Worm (Caenorhabditis elegans): Measurements from ENCODE around the gene F54F7.6.

The F54F7.6 gene

DNA sequence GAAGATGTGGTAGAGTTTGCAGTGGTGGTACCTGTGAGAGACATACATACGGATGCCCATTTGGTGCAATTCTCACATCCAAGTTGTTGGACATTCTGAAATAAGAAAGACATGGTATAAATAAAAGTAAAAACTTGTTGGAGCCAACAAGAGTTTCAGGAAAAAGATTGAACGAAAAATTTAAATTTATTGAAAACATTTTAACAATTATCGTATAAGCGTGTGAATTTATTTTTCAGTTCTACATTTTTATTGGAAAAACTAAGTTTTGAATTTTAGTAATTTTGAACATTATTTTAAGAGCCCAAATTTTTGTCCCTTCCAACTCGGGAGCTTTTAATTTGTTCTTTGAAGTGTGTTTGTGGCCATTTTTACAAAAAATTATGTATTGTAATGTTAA, 10.3 kb upstream of the F54F7.6 start, which contains the start of gene F54F7.8:
Gene F54F7.8, minus strand, starts transcription at position 101 of the 400 bp plus-strand sequence.
- TF ChIP-seq him-1 (tag; optimal IDR thresholded peaks at IDR 0.05) = no peak
- TF ChIP-seq dao-5 (tag; optimal IDR thresholded peaks at IDR 0.05) = no peak
- TF ChIP-seq W03F9.2 (tag; optimal IDR thresholded peaks at IDR 0.05) = no peak

DNA sequence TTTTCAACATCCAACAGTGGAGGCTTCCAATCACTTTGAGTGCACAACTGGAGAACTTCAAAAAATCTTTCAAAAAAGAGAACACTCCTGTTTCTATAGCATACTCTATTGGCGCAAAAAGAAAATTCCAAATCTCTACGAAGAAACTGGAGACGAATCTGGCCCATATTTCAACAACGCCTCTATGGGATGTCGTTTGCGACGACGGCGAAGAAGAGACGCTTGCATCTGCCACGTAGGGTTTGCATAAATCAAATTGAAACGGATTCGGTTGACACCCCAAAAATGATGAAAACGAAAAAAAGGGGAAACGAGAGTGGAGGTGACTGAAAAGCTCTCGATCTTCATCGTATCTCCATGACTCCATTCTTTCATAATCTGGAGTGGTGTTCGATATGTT, 9.0 kb upstream of the F54F7.6 start:
- TF ChIP-seq W03F9.2 (tag; optimal IDR thresholded peaks at IDR 0.05) (no peak), dao-5 (tag; optimal IDR thresholded peaks at IDR 0.05) (no peak), him-1 (tag; optimal IDR thresholded peaks at IDR 0.05) (no peak)

DNA sequence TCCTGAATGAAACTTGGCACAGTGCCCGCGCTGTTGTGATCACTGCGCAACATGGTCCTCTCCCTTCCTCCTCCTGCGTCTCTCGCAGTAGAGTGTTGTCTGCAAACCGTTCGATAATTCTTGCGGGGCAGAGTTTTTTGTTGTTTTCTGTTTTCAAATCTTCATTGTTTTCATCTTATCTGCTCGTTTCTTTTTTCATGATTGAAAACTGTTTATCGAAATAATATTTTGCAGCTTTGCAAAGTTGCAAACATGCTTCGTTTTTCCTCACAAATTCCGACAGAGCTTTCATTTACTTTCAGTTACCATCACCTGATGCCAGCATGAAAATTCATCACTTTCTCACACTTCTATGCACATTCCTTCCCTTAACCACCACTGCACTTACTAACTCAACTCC, 8.0 kb upstream of the F54F7.6 start, which contains the start of gene mes-1:
Gene mes-1, plus strand, starts transcription at position 301 of the 400 bp plus-strand sequence.
- TF ChIP-seq him-1 (tag; optimal IDR thresholded peaks at IDR 0.05) = no peak
- TF ChIP-seq W03F9.2 (tag; optimal IDR thresholded peaks at IDR 0.05) = no peak
- no peak for TF ChIP-seq dao-5 (tag; optimal IDR thresholded peaks at IDR 0.05)

DNA sequence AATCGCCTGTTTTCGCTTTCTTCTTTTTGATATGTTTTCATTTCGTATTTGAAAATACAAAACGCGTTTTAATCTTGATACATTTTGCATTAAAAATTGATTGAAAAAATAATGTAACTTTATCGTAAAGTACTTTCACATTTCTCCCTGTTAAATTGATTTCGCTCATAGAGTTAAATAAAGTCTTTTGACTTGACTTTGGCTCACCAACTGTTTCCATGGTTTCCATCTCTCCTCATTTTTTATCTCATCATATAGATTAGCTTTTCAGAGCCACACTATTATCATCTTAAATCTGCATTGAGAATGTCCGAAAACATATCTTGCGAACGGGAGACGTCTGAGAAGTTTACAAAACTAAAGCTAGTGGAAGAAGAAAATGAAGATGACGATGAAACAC, 1.9 kb upstream of the F54F7.6 start, which contains the start of gene F54F7.10:
Gene F54F7.10, plus strand, starts transcription at position 301 of the 400 bp plus-strand sequence.
- TF ChIP-seq dao-5 (tag; optimal IDR thresholded peaks at IDR 0.05) (no peak), him-1 (tag; optimal IDR thresholded peaks at IDR 0.05) (no peak), W03F9.2 (tag; optimal IDR thresholded peaks at IDR 0.05) (no peak)

DNA sequence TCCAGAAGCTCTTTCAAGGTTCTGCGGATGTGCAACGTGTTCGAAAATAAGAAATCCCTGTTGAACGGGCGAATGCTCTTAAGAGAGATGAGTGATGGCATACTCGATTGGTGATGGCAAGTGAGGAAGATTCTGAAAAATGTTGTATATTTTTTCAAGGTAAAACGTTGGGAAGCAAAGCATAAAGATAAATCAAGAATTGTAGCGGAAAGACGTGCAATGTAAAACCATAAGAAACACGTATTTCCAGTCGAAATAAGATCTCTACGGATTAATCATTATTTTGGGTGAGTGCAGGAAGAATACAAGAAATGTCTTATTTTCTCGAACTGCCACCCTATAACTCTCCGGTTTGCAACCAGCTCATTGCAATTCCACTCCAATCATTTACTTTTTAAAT, 4.1 kb downstream of the F54F7.6 start, which contains the start of gene dot-1.2:
Gene dot-1.2, minus strand, starts transcription at position 101 of the 400 bp plus-strand sequence.
- no peak for TF ChIP-seq him-1 (tag; optimal IDR thresholded peaks at IDR 0.05)
- no peak for TF ChIP-seq dao-5 (tag; optimal IDR thresholded peaks at IDR 0.05)
- TF ChIP-seq W03F9.2 (tag; optimal IDR thresholded peaks at IDR 0.05) = no peak

DNA sequence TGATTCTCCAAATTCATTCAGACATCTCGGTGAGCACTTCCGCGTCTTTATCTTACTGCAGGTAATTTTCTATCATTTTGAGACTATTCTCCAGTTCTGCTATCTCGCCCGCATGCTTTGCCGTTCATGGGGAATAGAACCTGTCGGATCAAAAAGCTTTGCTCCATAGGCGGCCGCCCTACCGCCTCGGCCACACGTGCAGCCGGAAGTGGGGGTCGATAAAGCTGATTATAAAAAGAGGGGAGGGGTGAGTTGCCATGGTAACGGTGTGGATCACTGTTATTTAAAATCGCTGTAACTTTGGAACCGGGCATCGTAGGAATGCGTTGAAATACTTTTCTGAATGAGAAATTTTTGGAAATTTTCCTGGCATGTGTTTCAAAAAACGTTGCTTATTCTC, 5.2 kb downstream of the F54F7.6 start:
- TF ChIP-seq dao-5 (tag; optimal IDR thresholded peaks at IDR 0.05) = no peak
- TF ChIP-seq him-1 (tag; optimal IDR thresholded peaks at IDR 0.05) = no peak
- TF ChIP-seq W03F9.2 (tag; optimal IDR thresholded peaks at IDR 0.05) = no peak

DNA sequence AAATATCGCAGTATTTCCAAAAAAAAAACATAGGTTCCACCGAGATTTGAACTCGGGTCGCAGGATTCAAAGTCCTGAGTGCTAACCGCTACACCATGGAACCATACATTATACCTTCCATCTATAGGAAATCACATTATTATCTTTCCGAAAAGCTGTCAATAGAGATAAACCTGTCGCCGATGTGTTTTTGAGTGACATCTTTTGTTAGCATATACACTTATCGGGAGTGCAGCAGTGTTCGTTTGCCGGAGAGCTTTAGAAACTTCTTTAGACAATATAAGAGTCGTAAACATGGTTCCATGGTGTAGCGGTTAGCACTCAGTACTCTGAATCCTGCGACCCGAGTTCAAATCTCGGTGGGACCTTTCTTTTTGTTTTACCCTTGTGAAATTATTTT, 7.0 kb downstream of the F54F7.6 start:
- no peak for TF ChIP-seq him-1 (tag; optimal IDR thresholded peaks at IDR 0.05)
- no peak for TF ChIP-seq W03F9.2 (tag; optimal IDR thresholded peaks at IDR 0.05)
- peak; percentile 11 for TF ChIP-seq dao-5 (tag; optimal IDR thresholded peaks at IDR 0.05)

DNA sequence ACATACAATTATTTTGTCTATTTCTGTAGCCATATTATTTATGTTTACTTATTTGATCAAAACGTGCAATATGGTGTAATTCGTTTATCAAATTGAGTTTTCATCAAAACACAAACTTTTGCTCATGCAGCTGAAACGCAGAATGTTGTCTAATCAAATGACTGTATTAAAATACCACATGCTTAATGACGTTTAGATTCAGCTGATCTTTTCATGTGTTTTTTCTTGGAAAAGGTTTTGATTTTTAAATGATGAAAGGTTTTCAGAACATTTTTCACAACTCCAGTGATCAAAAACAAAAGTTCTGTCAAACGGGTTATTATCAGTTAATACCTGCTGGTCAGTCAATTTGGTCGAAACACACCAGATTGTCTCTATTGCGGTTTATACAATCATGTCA, 10.1 kb downstream of the F54F7.6 start, which contains the start of gene Y62H9A.1:
Gene Y62H9A.1, plus strand, starts transcription at position 282 of the 400 bp plus-strand sequence.
- TF ChIP-seq dao-5 (tag; optimal IDR thresholded peaks at IDR 0.05) = no peak
- TF ChIP-seq W03F9.2 (tag; optimal IDR thresholded peaks at IDR 0.05) = no peak
- no peak for TF ChIP-seq him-1 (tag; optimal IDR thresholded peaks at IDR 0.05)

DNA sequence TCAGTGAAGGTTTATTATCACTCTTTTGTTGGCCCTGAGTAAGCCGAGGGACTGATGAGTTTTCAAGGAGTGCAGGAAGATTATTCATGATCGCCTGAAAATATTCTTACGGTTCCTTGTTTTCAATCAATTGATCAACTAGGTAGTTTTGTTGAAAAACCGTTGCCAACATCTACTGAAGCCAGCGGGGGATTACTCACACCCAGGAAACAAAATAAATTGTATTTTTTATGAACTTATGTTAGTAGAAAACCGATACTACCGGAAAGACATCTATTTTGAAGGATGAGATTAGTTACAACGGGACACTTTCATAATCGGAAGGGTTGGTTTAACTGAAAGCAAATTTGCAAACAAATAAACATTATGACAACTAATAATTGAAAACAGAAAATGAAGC, 12.9 kb downstream of the F54F7.6 start, which contains the start of gene Y62H9A.2:
Gene Y62H9A.2, minus strand, starts transcription at position 101 of the 400 bp plus-strand sequence.
- TF ChIP-seq W03F9.2 (tag; optimal IDR thresholded peaks at IDR 0.05) (no peak), dao-5 (tag; optimal IDR thresholded peaks at IDR 0.05) (no peak), him-1 (tag; optimal IDR thresholded peaks at IDR 0.05) (no peak)

DNA sequence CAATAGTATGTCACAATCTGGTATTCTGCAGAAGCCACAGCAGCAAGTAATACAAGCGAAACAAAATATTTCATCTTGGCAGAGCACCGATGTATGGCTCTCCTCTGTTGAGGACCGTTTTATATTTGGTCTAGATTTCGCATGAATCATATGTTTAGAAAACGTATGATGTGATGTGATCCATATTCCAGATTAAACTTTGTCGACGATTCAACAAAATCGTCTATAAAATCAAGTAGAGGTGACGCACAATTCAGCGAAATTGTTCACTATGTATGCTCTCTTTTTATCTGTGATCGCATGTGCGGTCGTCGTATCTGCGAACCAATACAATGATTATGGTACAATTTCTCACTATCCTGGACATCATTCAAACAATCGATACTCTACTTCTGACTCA, 14.7 kb downstream of the F54F7.6 start, which contains the start of the genes Y62H9A.3 and Y62H9A.4:
Gene Y62H9A.3, minus strand, starts transcription at position 101 of the 400 bp plus-strand sequence.
Gene Y62H9A.4, plus strand, starts transcription at position 256 of the 400 bp plus-strand sequence.
- TF ChIP-seq him-1 (tag; optimal IDR thresholded peaks at IDR 0.05) (no peak), dao-5 (tag; optimal IDR thresholded peaks at IDR 0.05) (no peak), W03F9.2 (tag; optimal IDR thresholded peaks at IDR 0.05) (no peak)

DNA sequence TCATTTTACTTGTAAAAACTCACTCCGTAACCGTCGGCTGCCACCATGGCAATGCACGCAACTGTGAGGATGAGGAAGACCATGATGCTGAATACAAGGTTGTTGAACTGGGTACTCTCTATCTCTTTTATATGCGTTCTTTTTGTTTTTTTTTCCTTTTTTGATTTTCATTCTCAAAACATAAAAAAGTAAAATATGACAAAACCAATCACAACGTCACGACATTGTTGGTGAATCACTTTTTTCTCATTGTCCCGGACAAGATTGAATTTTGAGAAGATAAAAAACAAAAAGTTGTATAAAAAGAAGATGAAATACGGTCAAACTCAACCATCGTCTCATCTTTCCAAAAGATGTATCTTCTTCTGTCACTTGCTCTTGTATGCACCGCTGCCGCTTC, 17.6 kb downstream of the F54F7.6 start, which contains the start of the genes Y62H9A.5 and ule-5:
Gene Y62H9A.5, minus strand, starts transcription at position 101 of the 400 bp plus-strand sequence.
Gene ule-5, plus strand, starts transcription at position 328 of the 400 bp plus-strand sequence.
- TF ChIP-seq W03F9.2 (tag; optimal IDR thresholded peaks at IDR 0.05) (no peak), him-1 (tag; optimal IDR thresholded peaks at IDR 0.05) (no peak), dao-5 (tag; optimal IDR thresholded peaks at IDR 0.05) (no peak)

DNA sequence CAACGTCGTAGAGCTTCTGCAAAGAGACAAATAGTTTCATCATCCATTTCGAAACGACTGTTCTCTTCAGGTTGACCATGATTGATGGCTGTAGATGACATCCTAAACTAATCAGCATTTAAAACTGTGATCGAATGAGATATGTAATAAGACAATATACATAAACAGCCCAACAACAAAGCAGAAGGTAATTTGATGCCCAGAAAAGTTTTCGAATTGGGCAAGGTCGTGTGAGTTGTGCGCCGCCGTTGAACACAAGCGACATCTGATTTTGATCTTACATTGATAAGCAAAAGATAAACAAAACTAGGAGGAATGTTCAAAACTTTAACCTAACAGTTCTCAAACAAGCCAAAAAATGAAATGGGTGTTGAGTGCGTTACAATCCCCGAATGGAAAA, 20.4 kb downstream of the F54F7.6 start, which contains the start of gene Y62H9A.7:
Gene Y62H9A.7, minus strand, starts transcription at position 101 of the 400 bp plus-strand sequence.
- no peak for TF ChIP-seq W03F9.2 (tag; optimal IDR thresholded peaks at IDR 0.05)
- no peak for TF ChIP-seq him-1 (tag; optimal IDR thresholded peaks at IDR 0.05)
- TF ChIP-seq dao-5 (tag; optimal IDR thresholded peaks at IDR 0.05) = no peak

DNA sequence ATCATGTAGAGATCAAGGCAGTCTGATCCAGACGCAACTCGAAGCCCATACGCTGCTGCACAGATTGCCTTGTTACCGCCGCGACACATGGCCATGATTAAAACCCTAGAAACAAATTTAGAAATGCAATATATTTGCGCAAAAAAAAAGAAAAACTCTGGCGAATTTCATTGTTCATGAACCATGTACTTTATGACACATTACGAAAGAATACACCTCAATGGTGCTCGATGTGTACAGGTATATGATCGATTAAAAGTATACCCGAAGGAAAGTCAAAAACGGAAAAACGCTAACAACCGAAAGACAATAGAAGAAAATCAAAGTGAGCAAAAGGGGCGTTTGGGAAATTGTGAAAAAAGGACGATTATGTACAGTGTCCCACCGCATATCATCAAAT, 27.1 kb downstream of the F54F7.6 start, which contains the start of gene Y62H9A.8:
Gene Y62H9A.8, minus strand, starts transcription at position 101 of the 400 bp plus-strand sequence.
- no peak for TF ChIP-seq dao-5 (tag; optimal IDR thresholded peaks at IDR 0.05)
- TF ChIP-seq W03F9.2 (tag; optimal IDR thresholded peaks at IDR 0.05) = no peak
- no peak for TF ChIP-seq him-1 (tag; optimal IDR thresholded peaks at IDR 0.05)

DNA sequence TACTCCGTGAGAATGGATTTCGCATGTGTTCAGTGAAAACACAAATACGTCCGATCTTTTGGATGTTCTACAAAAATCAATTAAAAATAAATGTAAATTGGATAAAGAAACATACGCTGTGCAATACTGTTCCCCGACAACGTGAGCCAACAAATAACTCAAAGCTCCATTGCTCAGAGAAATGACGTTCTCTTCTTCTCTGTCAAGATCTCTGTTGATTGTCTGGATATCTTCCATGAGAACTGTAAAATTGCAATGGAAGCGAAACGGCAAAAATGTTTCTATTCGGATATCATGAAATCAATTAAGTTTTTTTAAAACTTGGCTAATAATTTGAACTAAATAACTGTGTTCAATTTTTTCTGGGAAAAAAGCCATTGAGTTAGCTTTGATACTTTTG, 31.5 kb downstream of the F54F7.6 start:
- no peak for TF ChIP-seq W03F9.2 (tag; optimal IDR thresholded peaks at IDR 0.05)
- no peak for TF ChIP-seq dao-5 (tag; optimal IDR thresholded peaks at IDR 0.05)
- TF ChIP-seq him-1 (tag; optimal IDR thresholded peaks at IDR 0.05) = no peak

Measured in whole organism, L4/young adult.